Fruit fly (Drosophila melanogaster) whole organism, pupa: Measurements from ENCODE around the gene CG3919.
A peak's percentile ranks its signal among the peaks of the same experiment; 100 is the strongest.

ENCODE experiments used
- CG10348 ChIP-seq: fragments of 200-800 bp; sonication (Bioruptor generic); IDR thresholded peaks from 2 replicates; pipeline ENCODE4 v1.3.6; 2022; ENCODE audit warnings: missing biosample characterization, missing genetic modification characterization
- CG12605 ChIP-seq: fragments of 200-800 bp; sonication (Bioruptor generic); IDR thresholded peaks from 2 replicates; pipeline ENCODE4 v1.3.6; 2022; ENCODE audit warnings: missing biosample characterization, missing genetic modification characterization
- CG13204 ChIP-seq: fragments of 200-800 bp; sonication (Bioruptor generic); optimal IDR thresholded peaks from 2 replicates; lab custom pipeline; 2018; ENCODE audit warnings: missing biosample characterization, mild to moderate bottlenecking, missing genetic modification characterization, moderate library complexity
- CG14655 ChIP-seq: fragments of 200-800 bp; sonication (Bioruptor generic); optimal IDR thresholded peaks from 3 replicates; lab custom pipeline; 2017; ENCODE audit warnings: mild to moderate bottlenecking, missing biosample characterization, missing genetic modification reagents, missing genetic modification characterization
- CG15710 ChIP-seq: fragments of 200-800 bp; sonication (Bioruptor generic); optimal IDR thresholded peaks from 2 replicates; lab custom pipeline; 2018; ENCODE audit warnings: missing biosample characterization, mild to moderate bottlenecking, missing genetic modification characterization, moderate library complexity
- CG17806 ChIP-seq: fragments of 200-800 bp; sonication (Bioruptor generic); optimal IDR thresholded peaks from 2 replicates; lab custom pipeline; 2018; ENCODE audit warnings: missing biosample characterization, mild to moderate bottlenecking, missing genetic modification characterization, moderate library complexity
- CG32121 ChIP-seq: fragments of 200-800 bp; sonication (Bioruptor generic); IDR thresholded peaks from 2 replicates; pipeline ENCODE4 v1.3.6; 2022; ENCODE audit warnings: missing biosample characterization, missing genetic modification characterization
- CG34367 ChIP-seq: fragments of 200-800 bp; sonication (Bioruptor generic); optimal IDR thresholded peaks from 2 replicates; lab custom pipeline; 2018; ENCODE audit warnings: missing biosample characterization, mild to moderate bottlenecking, missing genetic modification characterization
- CG4496 ChIP-seq: fragments of 200-800 bp; sonication (Bioruptor generic); IDR thresholded peaks from 3 replicates; pipeline ENCODE4 v1.3.6; 2022; ENCODE audit warnings: missing biosample characterization, missing genetic modification characterization
- CG8159 ChIP-seq: fragments of 200-800 bp; sonication (Bioruptor generic); optimal IDR thresholded peaks from 3 replicates; lab custom pipeline; 2018; ENCODE audit warnings: missing biosample characterization, mild to moderate bottlenecking, missing genetic modification characterization, moderate library complexity
- CG8301 ChIP-seq: fragments of 200-800 bp; sonication (Bioruptor generic); optimal IDR thresholded peaks from 2 replicates; lab custom pipeline; 2018; ENCODE audit warnings: missing biosample characterization, mild to moderate bottlenecking, missing genetic modification characterization
- CG9948 ChIP-seq: fragments of 200-800 bp; sonication (Bioruptor generic); optimal IDR thresholded peaks from 2 replicates; lab custom pipeline; 2018; ENCODE audit warnings: missing biosample characterization, mild to moderate bottlenecking, missing genetic modification characterization, moderate library complexity
- D1 ChIP-seq: fragments of 200-800 bp; sonication (Bioruptor generic); optimal IDR thresholded peaks from 2 replicates; lab custom pipeline; 2018; ENCODE audit warnings: missing biosample characterization, mild to moderate bottlenecking, missing genetic modification characterization, moderate library complexity
- EcR ChIP-seq: fragments of 200-800 bp; sonication (Bioruptor generic); optimal IDR thresholded peaks from 3 replicates; lab custom pipeline; 2019; ENCODE audit warnings: missing biosample characterization, missing genetic modification characterization, mild to moderate bottlenecking, moderate library complexity, missing genetic modification reagents
- Ets98B ChIP-seq: fragments of 200-800 bp; sonication (Bioruptor generic); IDR thresholded peaks from 2 replicates; pipeline ENCODE4 v1.3.6; 2022; ENCODE audit warnings: missing biosample characterization, missing genetic modification characterization
- Pif1A ChIP-seq: fragments of 200-800 bp; sonication (Bioruptor generic); optimal IDR thresholded peaks from 3 replicates; lab custom pipeline; 2016; ENCODE audit warnings: missing biosample characterization, missing genetic modification characterization
- Pif1B ChIP-seq: fragments of 200-800 bp; sonication (Bioruptor generic); optimal IDR thresholded peaks from 3 replicates; lab custom pipeline; 2016; ENCODE audit warnings: missing biosample characterization, missing genetic modification characterization
- Snoo ChIP-seq: fragments of 200-800 bp; sonication (Bioruptor generic); optimal IDR thresholded peaks from 3 replicates; lab custom pipeline; 2017; ENCODE audit warnings: missing biosample characterization, mild to moderate bottlenecking, missing genetic modification characterization, inconsistent platforms
- fd96Ca ChIP-seq: fragments of 200-800 bp; sonication (Bioruptor generic); IDR thresholded peaks from 3 replicates; pipeline ENCODE4 v1.3.6; 2022; ENCODE audit warnings: missing biosample characterization, missing genetic modification characterization
- gl ChIP-seq: fragments of 200-800 bp; sonication (Bioruptor generic); optimal IDR thresholded peaks from 2 replicates; lab custom pipeline; 2018; ENCODE audit warnings: missing biosample characterization, mild to moderate bottlenecking, missing genetic modification characterization
- rn ChIP-seq: fragments of 200-800 bp; sonication (Bioruptor generic); IDR thresholded peaks from 2 replicates; pipeline ENCODE4 v1.3.6; 2022; ENCODE audit warnings: missing biosample characterization, missing genetic modification characterization

CG3919 gene

dm6 chr3L:14409419-14410145, 844 bp upstream of the CG3919 start, which contains the start of gene stwl:
Gene stwl (minus strand): TSS chr3L:14409939.
- TF ChIP-seq CG32121 (no peak), rn (GFP tag; lab: Robert Waterston, UW) (peak; percentile 51; the same call in 1 of the 2 replicates), D1 (peak; percentile 78), CG9948 (tag; lab: Kevin White, UChicago) (peak; percentile 16), CG8159 (peak; percentile 2), Pif1B (GFP tag; lab: Kevin White, UChicago) (no peak), fd96Ca (GFP tag; lab: Robert Waterston, UW) (0 out of 3 replicates have a peak, but pooled peaks have one; percentile 6), CG4496 (GFP tag; lab: Robert Waterston, UW) (peak; percentile 50; the same call in 2 of the 3 replicates), CG17806 (no peak)

- TF ChIP-seq Pif1B (GFP tag; lab: Kevin White, UChicago) (peak; percentile 73), CG14655 (peak; percentile 56), CG8159 (peak; percentile 53), CG12605 (GFP tag; lab: Robert Waterston, UW) (peak; percentile 28; the same call in 1 of the 2 replicates), EcR (GFP tag; lab: Kevin White, UChicago) (no peak), CG32121 (no peak), CG17806 (peak; percentile 53), Ets98B (GFP tag; lab: Robert Waterston, UW) (peak; percentile 56), CG10348 (GFP tag; lab: Robert Waterston, UW) (no peak), CG8301 (tag; lab: Kevin White, UChicago) (peak; percentile 34), CG13204 (GFP tag; lab: Kevin White, UChicago) (no peak), fd96Ca (GFP tag; lab: Robert Waterston, UW) (no peak; the same call in 2 of the 3 replicates), Pif1A (GFP tag; lab: Kevin White, UChicago) (peak; percentile 63), CG15710 (tag; lab: Kevin White, UChicago) (peak; percentile 49), gl (tag; lab: Kevin White, UChicago) (no peak), D1 (peak; percentile 55), CG4496 (GFP tag; lab: Robert Waterston, UW) (peak; percentile 75), rn (GFP tag; lab: Robert Waterston, UW) (no peak), Snoo (tag; lab: Kevin White, UChicago) (peak; percentile 37), CG34367 (peak; percentile 48), CG9948 (tag; lab: Kevin White, UChicago) (peak; percentile 47)
These were observed 466 bp downstream of the CG3919 start for dm6 chr3L:14410892-14411291.

dm6 chr3L:14420021-14420420, 9.6 kb downstream of the CG3919 start:
- TF ChIP-seq Snoo (tag; lab: Kevin White, UChicago) = no peak
- no peak for TF ChIP-seq EcR (GFP tag; lab: Kevin White, UChicago)
- no peak for TF ChIP-seq CG34367
- TF ChIP-seq CG13204 (GFP tag; lab: Kevin White, UChicago) = no peak
- no peak for TF ChIP-seq CG10348 (GFP tag; lab: Robert Waterston, UW)
- TF ChIP-seq fd96Ca (GFP tag; lab: Robert Waterston, UW) = no peak
- no peak for TF ChIP-seq rn (GFP tag; lab: Robert Waterston, UW)
- TF ChIP-seq CG8159 = no peak
- TF ChIP-seq CG15710 (tag; lab: Kevin White, UChicago) = no peak
- no peak for TF ChIP-seq D1
- TF ChIP-seq Ets98B (GFP tag; lab: Robert Waterston, UW) = no peak
- no peak for TF ChIP-seq CG8301 (tag; lab: Kevin White, UChicago)
- no peak for TF ChIP-seq gl (tag; lab: Kevin White, UChicago)

dm6 chr3L:14422135-14422534, 11.7 kb downstream of the CG3919 start:
- TF ChIP-seq CG34367 (no peak), CG15710 (tag; lab: Kevin White, UChicago) (peak; percentile 26), CG9948 (tag; lab: Kevin White, UChicago) (peak; percentile 61), EcR (GFP tag; lab: Kevin White, UChicago) (no peak), Pif1B (GFP tag; lab: Kevin White, UChicago) (peak; percentile 23), Snoo (tag; lab: Kevin White, UChicago) (no peak), CG17806 (peak; percentile 25), fd96Ca (GFP tag; lab: Robert Waterston, UW) (no peak), Ets98B (GFP tag; lab: Robert Waterston, UW) (no peak; the same call in 1 of the 2 replicates), CG13204 (GFP tag; lab: Kevin White, UChicago) (no peak), CG12605 (GFP tag; lab: Robert Waterston, UW) (no peak), D1 (no peak), CG32121 (peak; percentile 73), Pif1A (GFP tag; lab: Kevin White, UChicago) (peak; percentile 57), gl (tag; lab: Kevin White, UChicago) (no peak), CG8159 (peak; percentile 59), CG4496 (GFP tag; lab: Robert Waterston, UW) (peak; percentile 56; the same call in 1 of the 3 replicates), rn (GFP tag; lab: Robert Waterston, UW) (no peak), CG14655 (peak; percentile 80), CG8301 (tag; lab: Kevin White, UChicago) (peak; percentile 82), CG10348 (GFP tag; lab: Robert Waterston, UW) (no peak)

- peak; percentile 11 for TF ChIP-seq EcR (GFP tag; lab: Kevin White, UChicago)
- no peak for TF ChIP-seq Pif1A (GFP tag; lab: Kevin White, UChicago)
- no peak for TF ChIP-seq CG4496 (GFP tag; lab: Robert Waterston, UW)
- TF ChIP-seq, all 21 proteins: peak for 1
These were observed 13.2 kb downstream of the CG3919 start for dm6 chr3L:14423638-14424037.
